Worm (Caenorhabditis elegans) whole organism, L2 larva: Measurements from ENCODE around the gene cyp-13B2.

ENCODE experiments used
- ama-1 ChIP-seq: fragments of 150-350 bp; optimal IDR thresholded peaks from 2 replicates; lab custom pipeline; 2018; ENCODE audit warnings: inconsistent platforms
- nhr-77 ChIP-seq: fragments of 150-350 bp; optimal IDR thresholded peaks from 2 replicates; lab custom pipeline; 2014; ENCODE audit warnings: missing biosample characterization, missing genetic modification characterization
- unc-55 ChIP-seq: fragments of 150-350 bp; sonication (generic microtip); optimal IDR thresholded peaks from 3 replicates; lab custom pipeline; 2014; ENCODE audit warnings: missing biosample characterization, missing genetic modification reagents, missing genetic modification characterization
- ztf-4 ChIP-seq: fragments of 150-350 bp; optimal IDR thresholded peaks from 2 replicates; lab custom pipeline; 2014; ENCODE audit warnings: missing biosample characterization, missing genetic modification characterization

DNA sequence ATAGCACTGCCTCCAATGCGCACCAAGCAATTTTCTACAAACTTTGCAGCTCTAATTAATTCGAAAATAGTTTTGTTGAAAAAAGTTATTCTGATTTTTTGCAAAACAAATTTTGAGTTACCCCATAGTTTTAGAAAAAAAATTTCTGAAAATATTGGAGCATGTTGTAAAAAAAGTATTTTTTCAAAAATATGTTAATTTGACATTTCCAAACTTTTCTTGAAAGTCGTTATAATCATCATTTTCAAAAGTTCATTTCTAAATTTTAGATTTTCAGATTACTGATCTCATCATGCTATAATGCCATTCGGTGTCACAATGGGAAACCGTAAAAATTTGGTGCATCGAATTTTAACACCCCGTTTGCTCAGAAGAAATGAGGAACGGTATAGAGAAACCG is 42.4 kb downstream of the cyp-13B2 start, which contains the start of gene del-1:
- no peak for TF ChIP-seq unc-55 (GFP tag; lab: Kevin White, UChicago)
- no peak for TF ChIP-seq nhr-77 (tag; lab: Kevin White, UChicago)
- no peak for TF ChIP-seq ztf-4 (tag; lab: Kevin White, UChicago)
- TF ChIP-seq ama-1 (lab: Kevin White, UChicago) = no peak
